Worm (Caenorhabditis elegans) whole organism, late embryonic: ENCODE results near the gene bicd-1.

Source experiments
- ama-1 ChIP-seq: fragments of 150-350 bp; optimal IDR thresholded peaks from 2 replicates; lab custom pipeline; 2014
- ceh-14 ChIP-seq: sonication (generic microtip); optimal IDR thresholded peaks from 2 replicates; lab custom pipeline; 2016; ENCODE audit warnings: missing genotype, missing genetic modification characterization, missing compliant biosample characterization
- elt-2 ChIP-seq: sonication (generic microtip); optimal IDR thresholded peaks from 2 replicates; lab custom pipeline; 2016; ENCODE audit warnings: missing genetic modification reagents, missing genetic modification characterization, missing compliant biosample characterization
- lim-6 ChIP-seq: sonication (generic microtip); optimal IDR thresholded peaks from 2 replicates; lab custom pipeline; 2016; ENCODE audit warnings: missing genetic modification characterization, missing compliant biosample characterization
- madf-2 ChIP-seq: sonication (generic microtip); optimal IDR thresholded peaks from 2 replicates; lab custom pipeline; 2017; ENCODE audit warnings: missing genetic modification characterization, missing compliant biosample characterization
- nhr-11 ChIP-seq: fragments of 150-350 bp; optimal IDR thresholded peaks from 2 replicates; lab custom pipeline; 2014; ENCODE audit warnings: missing biosample characterization, missing genetic modification characterization
- pag-3 ChIP-seq: sonication (generic microtip); optimal IDR thresholded peaks from 2 replicates; lab custom pipeline; 2016; ENCODE audit warnings: missing compliant biosample characterization, missing genetic modification characterization, borderline replicate concordance
- unc-42 ChIP-seq: sonication (generic microtip); optimal IDR thresholded peaks from 2 replicates; lab custom pipeline; 2016; ENCODE audit warnings: missing genotype, missing genetic modification characterization, missing compliant biosample characterization

- TF ChIP-seq elt-2 (tag; lab: Kevin White, UChicago) (no peak), ama-1 (no peak), pag-3 (tag; lab: Kevin White, UChicago) (no peak), ceh-14 (tag; lab: Kevin White, UChicago) (no peak), nhr-11 (tag; lab: Kevin White, UChicago) (no peak), unc-42 (tag; lab: Kevin White, UChicago) (no peak), madf-2 (no peak), lim-6 (tag; lab: Kevin White, UChicago) (no peak)
Measured at ce11 chrIV:6599447-6599846, 27.3 kb upstream of the bicd-1 start, which contains the start of gene F38A5.8.
